Fruit fly (Drosophila melanogaster): Measurements from ENCODE around the gene Sptz.

- TF ChIP-seq pad (GFP tag; optimal IDR thresholded peaks at IDR 0.05) (no peak), cic (GFP tag; optimal IDR thresholded peaks at IDR 0.05) (no peak), CG14711 (tag; optimal IDR thresholded peaks at IDR 0.05) (no peak), Clk (GFP tag; optimal IDR thresholded peaks at IDR 0.05) (no peak), CG33017 (tag; optimal IDR thresholded peaks at IDR 0.05) (no peak), Mnt (GFP tag; optimal IDR thresholded peaks at IDR 0.05) (no peak), kay (GFP tag; ENCODE audit: borderline replicate concordance) (no peak), CG7045 (GFP tag; optimal IDR thresholded peaks at IDR 0.05) (no peak), CG1620 (GFP tag; optimal IDR thresholded peaks at IDR 0.05) (no peak)
Measured at dm6 chr3R:11402894-11403293, 19.0 kb upstream of the Sptz start.
